Fruit fly (Drosophila melanogaster) whole organism, embryonic: Measurements from ENCODE around the gene CG9855.

Source experiments
- Awh ChIP-seq: fragments of 200-800 bp; sonication (Bioruptor generic); IDR thresholded peaks from 2 replicates; pipeline ENCODE4, ENCODE4 v1.3.6; 2022; ENCODE audit warnings: missing biosample characterization, missing genetic modification characterization
- B-H1 ChIP-seq: fragments of 200-800 bp; sonication (Bioruptor generic); IDR thresholded peaks from 3 replicates; pipeline ENCODE4 v1.3.6; 2022; ENCODE audit warnings: missing biosample characterization, missing genetic modification characterization
- Bgb ChIP-seq: fragments of 200-800 bp; sonication (Bioruptor generic); IDR thresholded peaks from 2 replicates; pipeline ENCODE4 v1.3.6; 2022; ENCODE audit warnings: missing biosample characterization, missing genetic modification characterization; ENCODE audit not compliant: partially characterized antibody
- Blimp-1 ChIP-seq: fragments of 200-800 bp; sonication (Bioruptor generic); optimal IDR thresholded peaks from 3 replicates; lab custom pipeline; 2018; ENCODE audit warnings: missing biosample characterization, missing genetic modification characterization, mild to moderate bottlenecking, moderate library complexity, missing genetic modification reagents
- CG10431 ChIP-seq: fragments of 200-800 bp; sonication (Bioruptor generic); optimal IDR thresholded peaks from 3 replicates; lab custom pipeline; 2018; ENCODE audit warnings: missing biosample characterization, mild to moderate bottlenecking, missing genetic modification characterization
- CG11504 ChIP-seq: fragments of 200-800 bp; sonication (Bioruptor generic); optimal IDR thresholded peaks from 3 replicates; lab custom pipeline; 2019; ENCODE audit warnings: missing biosample characterization, mild to moderate bottlenecking, missing genetic modification characterization, moderate library complexity
- CG11696 ChIP-seq: fragments of 200-800 bp; sonication (Bioruptor generic); IDR thresholded peaks from 2 replicates; pipeline ENCODE4 v1.3.6; 2022; ENCODE audit warnings: missing biosample characterization, missing genetic modification characterization
- CG12236 ChIP-seq: fragments of 200-800 bp; sonication (Bioruptor generic); optimal IDR thresholded peaks from 2 replicates; lab custom pipeline; 2016; ENCODE audit warnings: missing biosample characterization, missing genetic modification characterization
- CG17612 ChIP-seq: fragments of 200-800 bp; sonication (Bioruptor generic); IDR thresholded peaks from 2 replicates; pipeline ENCODE4 v1.3.6; 2022; ENCODE audit warnings: missing biosample characterization, missing genetic modification characterization
- CG2116 ChIP-seq: fragments of 200-800 bp; sonication (Bioruptor generic); optimal IDR thresholded peaks from 3 replicates; lab custom pipeline; 2018; ENCODE audit warnings: missing biosample characterization, mild to moderate bottlenecking, missing genetic modification characterization
- CG2129 ChIP-seq: fragments of 200-800 bp; sonication (Bioruptor generic); IDR thresholded peaks from 2 replicates; pipeline ENCODE4 v1.3.6; 2022; ENCODE audit warnings: missing biosample characterization, missing genetic modification characterization; ENCODE audit not compliant: partially characterized antibody
- CG34376 ChIP-seq: fragments of 200-800 bp; sonication (Bioruptor generic); optimal IDR thresholded peaks from 2 replicates; lab custom pipeline; 2018; ENCODE audit warnings: missing biosample characterization, mild to moderate bottlenecking, missing genetic modification characterization
- CG34422 ChIP-seq: fragments of 200-800 bp; sonication (Bioruptor generic); IDR thresholded peaks from 3 replicates; pipeline ENCODE4 v1.3.6; 2022; ENCODE audit warnings: missing biosample characterization, missing genetic modification characterization
- CG5953 ChIP-seq: fragments of 200-800 bp; sonication (Bioruptor generic); IDR thresholded peaks from 2 replicates; pipeline ENCODE4 v1.3.6; 2022; ENCODE audit warnings: missing biosample characterization, missing genetic modification characterization
- CG6254 ChIP-seq: fragments of 200-800 bp; sonication (Bioruptor generic); optimal IDR thresholded peaks from 3 replicates; lab custom pipeline; 2017; ENCODE audit warnings: mild to moderate bottlenecking, missing biosample characterization, missing genetic modification reagents, missing genetic modification characterization
- CG6791 ChIP-seq: fragments of 200-800 bp; sonication (Bioruptor generic); IDR thresholded peaks from 3 replicates; pipeline ENCODE4 v1.3.6; 2022; ENCODE audit warnings: missing biosample characterization, missing genetic modification characterization; ENCODE audit not compliant: partially characterized antibody
- CG8290 ChIP-seq, 3 experiments: fragments of 200-800 bp; sonication (Bioruptor generic); optimal IDR thresholded peaks; 2 replicates each; lab custom pipeline; 2016 to 2019; ENCODE audit warnings: missing biosample characterization in 3 of 3, missing genetic modification characterization in 3 of 3, mild to moderate bottlenecking in 2 of 3, moderate library complexity in 1 of 3
- CG9215 ChIP-seq: fragments of 200-800 bp; sonication (Bioruptor generic); IDR thresholded peaks from 2 replicates; pipeline ENCODE4 v1.3.6; 2022; ENCODE audit warnings: missing biosample characterization, missing genetic modification characterization
- Chrac-16 ChIP-seq: fragments of 200-800 bp; sonication (Bioruptor generic); optimal IDR thresholded peaks from 3 replicates; lab custom pipeline; 2016; ENCODE audit warnings: missing biosample characterization, missing genetic modification characterization
- D19A ChIP-seq: fragments of 200-800 bp; optimal IDR thresholded peaks from 3 replicates; lab custom pipeline; 2019; ENCODE audit warnings: missing biosample characterization, mild to moderate bottlenecking, missing genetic modification characterization, moderate library complexity
- D19B ChIP-seq: fragments of 200-800 bp; sonication (Bioruptor generic); optimal IDR thresholded peaks from 2 replicates; lab custom pipeline; 2017; ENCODE audit warnings: missing biosample characterization, mild to moderate bottlenecking, missing genetic modification characterization
- Deaf1 ChIP-seq: fragments of 200-800 bp; optimal IDR thresholded peaks from 3 replicates; lab custom pipeline; 2019; ENCODE audit warnings: missing biosample characterization, mild to moderate bottlenecking, missing genetic modification characterization, moderate library complexity
- Fer2 ChIP-seq: fragments of 200-800 bp; sonication (Bioruptor generic); optimal IDR thresholded peaks from 2 replicates; lab custom pipeline; 2018; ENCODE audit warnings: missing biosample characterization, mild to moderate bottlenecking, missing genetic modification characterization, moderate library complexity
- H2.0 ChIP-seq: fragments of 200-800 bp; sonication (Bioruptor generic); IDR thresholded peaks from 2 replicates; pipeline ENCODE4 v1.3.6; 2022; ENCODE audit warnings: missing biosample characterization, missing genetic modification characterization
- Hr51 ChIP-seq, 2 experiments: fragments of 200-800 bp; sonication (Bioruptor generic); optimal IDR thresholded peaks; 2 replicates in 1 of 2; 3 replicates in 1 of 2; lab custom pipeline; 2016 to 2018; ENCODE audit warnings: missing biosample characterization in 2 of 2, missing genetic modification characterization in 2 of 2, mild to moderate bottlenecking in 1 of 2, moderate library complexity in 1 of 2
- Hr78 ChIP-seq, 2 experiments: fragments of 200-800 bp in 1 of 2; fragments of >200 bp in 1 of 2; sonication (Bioruptor generic) in 1 of 2; optimal IDR thresholded peaks; 2 replicates each; lab custom pipeline; 2017 to 2019; ENCODE audit warnings: missing biosample characterization in 2 of 2, missing genetic modification characterization in 2 of 2, mild to moderate bottlenecking in 1 of 2, moderate library complexity in 1 of 2
- Lhr ChIP-seq: fragments of 200-800 bp; sonication (Bioruptor generic); optimal IDR thresholded peaks from 3 replicates; lab custom pipeline; 2017; ENCODE audit warnings: mild to moderate bottlenecking, missing biosample characterization, missing genetic modification reagents, missing genetic modification characterization
- MBD-R2 ChIP-seq: fragments of 200-800 bp; sonication (Bioruptor generic); IDR thresholded peaks from 2 replicates; pipeline ENCODE4 v1.3.6; 2022; ENCODE audit warnings: missing biosample characterization, missing genetic modification characterization
- Optix ChIP-seq: fragments of 200-800 bp; sonication (Bioruptor generic); IDR thresholded peaks from 3 replicates; pipeline ENCODE4 v1.3.6; 2022; ENCODE audit warnings: missing biosample characterization, missing genetic modification characterization
- Rfx ChIP-seq: fragments of 200-800 bp; sonication (Bioruptor generic); IDR thresholded peaks from 2 replicates; pipeline ENCODE4 v1.3.6; 2022; ENCODE audit warnings: missing biosample characterization, missing genetic modification characterization
- TFAM ChIP-seq: fragments of 200-800 bp; sonication (Bioruptor generic); optimal IDR thresholded peaks from 2 replicates; lab custom pipeline; 2017; ENCODE audit warnings: missing biosample characterization, missing genetic modification characterization, inconsistent platforms
- al ChIP-seq: fragments of 200-800 bp; sonication (Bioruptor generic); IDR thresholded peaks from 2 replicates; pipeline ENCODE4 v1.3.6; 2022; ENCODE audit warnings: missing biosample characterization, missing genetic modification characterization
- az2 ChIP-seq: fragments of 200-800 bp; sonication (Bioruptor generic); optimal IDR thresholded peaks from 3 replicates; lab custom pipeline; 2016; ENCODE audit warnings: missing biosample characterization, missing genetic modification characterization
- cad ChIP-seq: fragments of >200 bp; optimal IDR thresholded peaks from 2 replicates; lab custom pipeline; 2017; ENCODE audit warnings: missing biosample characterization, missing genetic modification characterization
- chinmo ChIP-seq: fragments of 200-800 bp; sonication (Bioruptor generic); IDR thresholded peaks from 4 replicates; pipeline ENCODE4 v1.3.6; 2022; ENCODE audit warnings: missing biosample characterization, missing genetic modification characterization; ENCODE audit not compliant: partially characterized antibody
- dan ChIP-seq: fragments of 200-800 bp; sonication (Bioruptor generic); IDR thresholded peaks from 2 replicates; pipeline ENCODE4 v1.3.6; 2022; ENCODE audit warnings: missing biosample characterization, missing genetic modification characterization
- ems ChIP-seq: fragments of 200-800 bp; sonication (Bioruptor generic); optimal IDR thresholded peaks from 3 replicates; lab custom pipeline; 2016; ENCODE audit warnings: missing biosample characterization, missing genetic modification characterization
- esg ChIP-seq: fragments of 200-800 bp; sonication (Bioruptor generic); conservative IDR thresholded peaks from 2 replicates; pipeline ENCODE4 v1.3.6; 2022; ENCODE audit warnings: missing biosample characterization, missing genetic modification characterization
- gcm2 ChIP-seq: fragments of 200-800 bp; sonication (Bioruptor generic); optimal IDR thresholded peaks from 2 replicates; lab custom pipeline; 2016; ENCODE audit warnings: missing biosample characterization, missing genetic modification characterization
- grau ChIP-seq: fragments of 200-800 bp; optimal IDR thresholded peaks from 3 replicates; lab custom pipeline; 2019; ENCODE audit warnings: missing biosample characterization, mild to moderate bottlenecking, missing genetic modification characterization, moderate library complexity
- knrl ChIP-seq: fragments of 200-800 bp; sonication (Bioruptor generic); IDR thresholded peaks from 3 replicates; pipeline ENCODE4 v1.3.6; 2022; ENCODE audit warnings: missing biosample characterization, missing genetic modification characterization; ENCODE audit not compliant: partially characterized antibody
- lola ChIP-seq, 3 experiments: fragments of >200 bp in 2 of 3; fragments of 200-800 bp in 1 of 3; sonication (Bioruptor generic) in 1 of 3; optimal IDR thresholded peaks; 2 replicates each; lab custom pipeline; 2017 to 2019; ENCODE audit warnings: missing biosample characterization in 3 of 3, missing genetic modification characterization in 3 of 3, mild to moderate bottlenecking in 1 of 3, moderate library complexity in 1 of 3
- pan ChIP-seq, 4 experiments: fragments of >200 bp in 3 of 4; fragments of 200-800 bp in 1 of 4; sonication (Bioruptor generic) in 1 of 4; optimal IDR thresholded peaks in 3 of 4; IDR thresholded peaks in 1 of 4; 2 replicates each; pipeline versions ENCODE4 v1.3.6 to Lab custom; 2017 to 2022; ENCODE audit warnings: missing biosample characterization in 2 of 4, missing genetic modification characterization in 2 of 4, mixed read lengths in 1 of 4
- ranshi ChIP-seq: fragments of 200-800 bp; sonication (Bioruptor generic); IDR thresholded peaks from 2 replicates; pipeline ENCODE4 v1.3.6; 2022; ENCODE audit warnings: missing biosample characterization, missing genetic modification characterization
- seq ChIP-seq: fragments of 200-800 bp; sonication (Bioruptor generic); IDR thresholded peaks from 2 replicates; pipeline ENCODE4 v1.3.6; 2022; ENCODE audit warnings: missing biosample characterization, missing genetic modification characterization
- sima ChIP-seq: fragments of 200-800 bp; sonication (Bioruptor generic); optimal IDR thresholded peaks from 2 replicates; lab custom pipeline; 2016; ENCODE audit warnings: missing biosample characterization, missing genetic modification characterization
- slp2 ChIP-seq: fragments of 200-800 bp; sonication (Bioruptor generic); optimal IDR thresholded peaks from 2 replicates; lab custom pipeline; 2016; ENCODE audit warnings: missing biosample characterization, missing genetic modification characterization
- vfl ChIP-seq: fragments of 200-800 bp; sonication (Bioruptor generic); optimal IDR thresholded peaks from 2 replicates; lab custom pipeline; 2016; ENCODE audit warnings: missing biosample characterization, missing genetic modification characterization
- vvl ChIP-seq: fragments of 200-800 bp; sonication (Bioruptor generic); IDR thresholded peaks from 2 replicates; pipeline ENCODE4 v1.3.6; 2022; ENCODE audit warnings: missing biosample characterization, missing genetic modification characterization
- z ChIP-seq: fragments of 200-800 bp; sonication (Bioruptor generic); IDR thresholded peaks from 3 replicates; pipeline ENCODE4 v1.3.6; 2022; ENCODE audit warnings: missing biosample characterization, missing genetic modification characterization

CG9855 gene

dm6 chr3R:4387490-4387889 is 10.2 kb downstream of the CG9855 start, which contains the start of gene tub (continued):
- TF ChIP-seq Blimp-1 = no peak
- no peak for TF ChIP-seq CG11504 (tag; lab: Kevin White, UChicago)
- TF ChIP-seq ems (GFP tag; lab: Kevin White, UChicago) = no peak
- TF ChIP-seq grau (tag; lab: Kevin White, UChicago) = peak; percentile 50
- TF ChIP-seq D19A (tag; lab: Kevin White, UChicago) = peak; percentile 40
- no peak for TF ChIP-seq CG34422 (GFP tag; lab: Robert Waterston, UW)
- TF ChIP-seq az2 (GFP tag; lab: Kevin White, UChicago) = peak; percentile 35
- peak; percentile 11 for TF ChIP-seq CG34376 (GFP tag; lab: Kevin White, UChicago)
- no peak for TF ChIP-seq pan (optimal IDR thresholded peaks at IDR 0.05; lab: Kevin White, UChicago)
- TF ChIP-seq pan (GFP tag; optimal IDR thresholded peaks at IDR 0.05 in 1 of 2, IDR thresholded peaks at IDR 0.05 in 1 of 2) = peak in 1 of 2 experiments; percentile 42
- no peak for TF ChIP-seq ranshi (GFP tag; lab: Robert Waterston, UW)
- TF ChIP-seq CG12236 (GFP tag; lab: Kevin White, UChicago) = no peak
- peak; percentile 94 for TF ChIP-seq MBD-R2 (GFP tag; lab: Robert Waterston, UW)
- TF ChIP-seq D19B (GFP tag; lab: Kevin White, UChicago) = no peak
- TF ChIP-seq CG2116 = peak; percentile 36
- no peak for TF ChIP-seq TFAM (GFP tag; lab: Kevin White, UChicago)
- TF ChIP-seq Bgb (GFP tag; lab: Robert Waterston, UW) = peak; percentile 19; the same call in 1 of the 2 replicates
- TF ChIP-seq CG17612 = no peak
- peak; percentile 31 for TF ChIP-seq Chrac-16 (GFP tag; lab: Kevin White, UChicago)
- TF ChIP-seq H2.0 = no peak
- no peak for TF ChIP-seq lola (GFP tag; optimal IDR thresholded peaks at IDR 0.05; lab: Kevin White, UChicago)
- no peak for TF ChIP-seq al (GFP tag; lab: Robert Waterston, UW)
- TF ChIP-seq CG5953 (GFP tag; lab: Robert Waterston, UW) = no peak; the same call in 1 of the 2 replicates
- no peak for TF ChIP-seq z
- no peak for TF ChIP-seq Fer2 (tag; lab: Kevin White, UChicago)
- TF ChIP-seq cad = no peak
- no peak for TF ChIP-seq CG2129 (GFP tag; lab: Robert Waterston, UW)
- TF ChIP-seq Deaf1 (tag; lab: Kevin White, UChicago) = no peak
- no peak for TF ChIP-seq Hr51 (GFP tag; optimal IDR thresholded peaks at IDR 0.05; lab: Kevin White, UChicago)
- TF ChIP-seq sima (GFP tag; lab: Kevin White, UChicago) = no peak
- TF ChIP-seq CG9215 (GFP tag; lab: Robert Waterston, UW) = no peak
- peak; percentile 55; the same call in 1 of the 2 replicates for TF ChIP-seq vvl (GFP tag; lab: Robert Waterston, UW)
- no peak for TF ChIP-seq Awh (GFP tag; lab: Robert Waterston, UW)
- TF ChIP-seq CG6791 (GFP tag; lab: Robert Waterston, UW) = no peak
- TF ChIP-seq CG8290 (GFP tag; optimal IDR thresholded peaks at IDR 0.05; lab: Kevin White, UChicago) = peak; percentile 30
- TF ChIP-seq CG8290 (tag; optimal IDR thresholded peaks at IDR 0.05; lab: Kevin White, UChicago) = peak in 1 of 2 experiments; percentile 82
- TF ChIP-seq gcm2 (GFP tag; lab: Kevin White, UChicago) = no peak
- peak; percentile 62 for TF ChIP-seq Lhr (GFP tag; lab: Kevin White, UChicago)
- TF ChIP-seq slp2 (GFP tag; lab: Kevin White, UChicago) = no peak
- TF ChIP-seq seq (GFP tag; lab: Robert Waterston, UW) = no peak
- TF ChIP-seq CG6254 (GFP tag; lab: Kevin White, UChicago) = no peak
- no peak for TF ChIP-seq B-H1 (GFP tag; lab: Robert Waterston, UW)
- no peak for TF ChIP-seq vfl (GFP tag; lab: Kevin White, UChicago)
- TF ChIP-seq Rfx (GFP tag; lab: Robert Waterston, UW) = peak; percentile 66
- TF ChIP-seq Optix (GFP tag; lab: Robert Waterston, UW) = no peak
- no peak for TF ChIP-seq esg
- TF ChIP-seq CG10431 = peak; percentile 91
- no peak for TF ChIP-seq Hr78 (GFP tag; optimal IDR thresholded peaks at IDR 0.05; lab: Kevin White, UChicago)
- no peak for TF ChIP-seq CG11696
- peak; percentile 68; the same call in 1 of the 4 replicates for TF ChIP-seq chinmo (GFP tag; lab: Robert Waterston, UW)
- no peak for TF ChIP-seq knrl
- TF ChIP-seq dan (GFP tag; lab: Robert Waterston, UW) = no peak
